Worm (Caenorhabditis elegans) whole organism, L2 larva: Measurements from ENCODE around the gene F15B10.3.
"Not testable (repeated sequence)": the region's sequence is repeated elsewhere in the genome, so short reads cannot be mapped to it uniquely, and the experiment has no call there.

Source experiments
- C34F6.9 ChIP-seq: fragments of 150-350 bp; optimal IDR thresholded peaks from 2 replicates; lab custom pipeline; 2014; ENCODE audit warnings: missing biosample characterization, missing genetic modification characterization
- F13H6.1 ChIP-seq: sonication (generic microtip); optimal IDR thresholded peaks from 2 replicates; lab custom pipeline; 2016; ENCODE audit warnings: missing genetic modification characterization, missing compliant biosample characterization
- alr-1 ChIP-seq: fragments of 150-350 bp; optimal IDR thresholded peaks from 2 replicates; lab custom pipeline; 2014; ENCODE audit warnings: missing biosample characterization, missing genetic modification characterization
- aly-2 ChIP-seq: fragments of 150-350 bp; optimal IDR thresholded peaks from 2 replicates; lab custom pipeline; 2014; ENCODE audit warnings: missing biosample characterization, missing genetic modification characterization
- blmp-1 ChIP-seq: sonication (generic microtip); optimal IDR thresholded peaks from 2 replicates; lab custom pipeline; 2017; ENCODE audit warnings: missing genetic modification characterization, mild to moderate bottlenecking, missing compliant biosample characterization, antibody characterized with exemption, moderate library complexity; ENCODE audit not compliant: insufficient read depth
- ceh-16 ChIP-seq: fragments of 150-350 bp; optimal IDR thresholded peaks from 2 replicates; lab custom pipeline; 2014; ENCODE audit warnings: missing biosample characterization, missing genetic modification characterization
- ceh-82 ChIP-seq: fragments of 150-350 bp; optimal IDR thresholded peaks from 2 replicates; lab custom pipeline; 2014; ENCODE audit warnings: missing biosample characterization, missing genetic modification characterization
- crh-2 ChIP-seq: sonication (generic microtip); optimal IDR thresholded peaks from 2 replicates; lab custom pipeline; 2017; ENCODE audit warnings: missing biosample characterization, missing genetic modification characterization
- elt-1 ChIP-seq: fragments of 150-350 bp; optimal IDR thresholded peaks from 2 replicates; lab custom pipeline; 2014; ENCODE audit warnings: missing biosample characterization, missing genetic modification characterization
- elt-3 ChIP-seq: sonication (generic microtip); optimal IDR thresholded peaks from 2 replicates; lab custom pipeline; 2017; ENCODE audit warnings: missing biosample characterization, missing genetic modification characterization
- fos-1 ChIP-seq: fragments of 150-350 bp; optimal IDR thresholded peaks from 2 replicates; lab custom pipeline; 2014; ENCODE audit warnings: missing biosample characterization, missing genetic modification characterization
- lin-39 ChIP-seq: fragments of 150-350 bp; optimal IDR thresholded peaks from 2 replicates; lab custom pipeline; 2014; ENCODE audit warnings: missing biosample characterization, missing genetic modification reagents, missing genetic modification characterization
- lsy-2 ChIP-seq, 2 experiments: fragments of 150-350 bp in 1 of 2; sonication (generic microtip) in 1 of 2; optimal IDR thresholded peaks; 2 replicates each; lab custom pipeline; 2014 to 2017; ENCODE audit warnings: missing biosample characterization in 2 of 2, missing genetic modification characterization in 2 of 2
- mab-5 ChIP-seq: fragments of 150-350 bp; optimal IDR thresholded peaks from 2 replicates; lab custom pipeline; 2014; ENCODE audit warnings: missing biosample characterization, missing genetic modification characterization
- mbf-1 ChIP-seq: sonication (generic microtip); optimal IDR thresholded peaks from 2 replicates; lab custom pipeline; 2017; ENCODE audit warnings: missing biosample characterization, missing genetic modification characterization
- mdl-1 ChIP-seq, 2 experiments: fragments of 150-350 bp in 1 of 2; sonication (generic microtip) in 1 of 2; optimal IDR thresholded peaks; 2 replicates each; lab custom pipeline; 2017; ENCODE audit warnings: missing biosample characterization in 2 of 2, missing genetic modification characterization in 2 of 2
- nhr-10 ChIP-seq: sonication (generic microtip); optimal IDR thresholded peaks from 2 replicates; lab custom pipeline; 2017; ENCODE audit warnings: missing biosample characterization, missing genetic modification characterization
- nhr-11 ChIP-seq: fragments of 150-350 bp; optimal IDR thresholded peaks from 2 replicates; lab custom pipeline; 2014; ENCODE audit warnings: missing biosample characterization, missing genetic modification characterization
- nhr-12 ChIP-seq: fragments of 150-350 bp; optimal IDR thresholded peaks from 2 replicates; lab custom pipeline; 2014; ENCODE audit warnings: missing biosample characterization, missing genetic modification characterization
- nhr-129 ChIP-seq: fragments of 150-350 bp; optimal IDR thresholded peaks from 2 replicates; lab custom pipeline; 2014; ENCODE audit warnings: missing biosample characterization, missing genetic modification characterization
- nhr-21 ChIP-seq: fragments of 150-350 bp; optimal IDR thresholded peaks from 2 replicates; lab custom pipeline; 2014; ENCODE audit warnings: missing biosample characterization, missing genetic modification characterization
- nhr-23 ChIP-seq: fragments of 150-350 bp; optimal IDR thresholded peaks from 2 replicates; lab custom pipeline; 2014; ENCODE audit warnings: missing biosample characterization, missing genetic modification reagents, missing genetic modification characterization
- nhr-237 ChIP-seq: fragments of 150-350 bp; optimal IDR thresholded peaks from 2 replicates; lab custom pipeline; 2014; ENCODE audit warnings: missing biosample characterization, missing genetic modification characterization
- nhr-25 ChIP-seq: fragments of 150-350 bp; sonication (generic microtip); optimal IDR thresholded peaks from 3 replicates; lab custom pipeline; 2014; ENCODE audit warnings: missing biosample characterization, missing genetic modification characterization
- nhr-6 ChIP-seq: fragments of 150-350 bp; optimal IDR thresholded peaks from 2 replicates; lab custom pipeline; 2014; ENCODE audit warnings: missing biosample characterization, missing genetic modification characterization
- nhr-77 ChIP-seq: fragments of 150-350 bp; optimal IDR thresholded peaks from 2 replicates; lab custom pipeline; 2014; ENCODE audit warnings: missing biosample characterization, missing genetic modification characterization
- peb-1 ChIP-seq: fragments of 150-350 bp; optimal IDR thresholded peaks from 2 replicates; lab custom pipeline; 2014; ENCODE audit warnings: missing biosample characterization, missing genetic modification characterization
- skn-1 ChIP-seq: sonication (generic microtip); optimal IDR thresholded peaks from 2 replicates; lab custom pipeline; 2017; ENCODE audit warnings: missing biosample characterization, missing genetic modification characterization
- sma-3 ChIP-seq: sonication (generic microtip); optimal IDR thresholded peaks from 2 replicates; lab custom pipeline; 2016; ENCODE audit warnings: missing genetic modification reagents, missing genetic modification characterization, missing compliant biosample characterization
- sma-9 ChIP-seq, 2 experiments: fragments of 150-350 bp in 1 of 2; sonication (generic microtip) in 1 of 2; optimal IDR thresholded peaks; 2 replicates each; lab custom pipeline; 2014 to 2016; ENCODE audit warnings: missing genetic modification characterization in 2 of 2, mild to moderate bottlenecking in 1 of 2, missing biosample characterization in 1 of 2, missing compliant biosample characterization in 1 of 2, missing genetic modification reagents in 1 of 2, moderate library complexity in 1 of 2
- snpc-4 ChIP-seq: fragments of 150-350 bp; optimal IDR thresholded peaks from 2 replicates; lab custom pipeline; 2014; ENCODE audit warnings: missing biosample characterization, missing genetic modification characterization
- unc-39 ChIP-seq: fragments of 150-350 bp; optimal IDR thresholded peaks from 2 replicates; lab custom pipeline; 2014; ENCODE audit warnings: missing biosample characterization, missing genetic modification characterization
- unc-55 ChIP-seq: fragments of 150-350 bp; sonication (generic microtip); optimal IDR thresholded peaks from 3 replicates; lab custom pipeline; 2014; ENCODE audit warnings: missing biosample characterization, missing genetic modification reagents, missing genetic modification characterization
- unc-62 ChIP-seq: fragments of 150-350 bp; optimal IDR thresholded peaks from 2 replicates; lab custom pipeline; 2014; ENCODE audit warnings: missing biosample characterization, missing genetic modification reagents, missing genetic modification characterization
- zag-1 ChIP-seq: fragments of 150-350 bp; optimal IDR thresholded peaks from 2 replicates; lab custom pipeline; 2014; ENCODE audit warnings: missing biosample characterization, missing genetic modification characterization
- ztf-11 ChIP-seq: sonication (generic microtip); optimal IDR thresholded peaks from 2 replicates; lab custom pipeline; 2017; ENCODE audit warnings: missing biosample characterization, missing genetic modification characterization
- ztf-4 ChIP-seq: fragments of 150-350 bp; optimal IDR thresholded peaks from 2 replicates; lab custom pipeline; 2014; ENCODE audit warnings: missing biosample characterization, missing genetic modification characterization

The F15B10.3 gene

ce11 chrIV:6597918-6598317, 4.6 kb upstream of the F15B10.3 start, which contains the start of gene nspb-4:
Gene nspb-4, plus strand, starts transcription at chrIV:6598218.
- not testable (repeated sequence) for TF ChIP-seq nhr-25 (tag; lab: Kevin White, UChicago); unc-39; lsy-2 (tag; optimal IDR thresholded peaks at IDR 0.05; lab: Kevin White, UChicago)

DNA sequence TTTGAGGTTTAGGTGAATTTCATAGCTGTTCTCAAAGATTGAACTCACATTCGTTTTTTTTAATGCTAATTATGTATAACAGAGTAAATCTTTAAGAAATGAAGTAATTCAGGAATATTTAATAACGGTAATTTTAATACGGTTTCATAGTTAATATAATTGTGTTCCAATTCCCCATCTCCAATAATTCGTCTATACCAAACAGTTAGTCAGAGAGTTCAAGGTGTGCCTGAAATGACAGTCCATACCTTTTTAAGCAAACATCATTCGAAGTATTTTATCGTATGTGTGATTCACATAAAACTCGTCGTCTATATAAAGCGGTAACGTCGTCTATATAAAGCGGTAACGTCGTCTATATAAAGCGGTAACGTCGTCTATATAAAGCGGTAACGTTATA, 3.7 kb upstream of the F15B10.3 start, which contains the start of gene nspb-5:
TSS of gene nspb-5 (plus strand) at position 301 of the 400 bp plus-strand sequence.
- not testable (repeated sequence) for TF ChIP-seq mbf-1 (tag; lab: Kevin White, UChicago); unc-62 (GFP tag; lab: Kevin White, UChicago); sma-3 (GFP tag; lab: Kevin White, UChicago)

ce11 chrIV:6599447-6599846, 3.0 kb upstream of the F15B10.3 start, which contains the start of gene F38A5.8:
Gene F38A5.8, plus strand, starts transcription at chrIV:6599747.
- TF ChIP-seq elt-1 (no peak), nhr-21 (tag; lab: Kevin White, UChicago) (no peak), zag-1 (tag; lab: Kevin White, UChicago) (no peak), nhr-25 (tag; lab: Kevin White, UChicago) (no peak), F13H6.1 (no peak), mbf-1 (tag; lab: Kevin White, UChicago) (no peak), mab-5 (no peak)

DNA sequence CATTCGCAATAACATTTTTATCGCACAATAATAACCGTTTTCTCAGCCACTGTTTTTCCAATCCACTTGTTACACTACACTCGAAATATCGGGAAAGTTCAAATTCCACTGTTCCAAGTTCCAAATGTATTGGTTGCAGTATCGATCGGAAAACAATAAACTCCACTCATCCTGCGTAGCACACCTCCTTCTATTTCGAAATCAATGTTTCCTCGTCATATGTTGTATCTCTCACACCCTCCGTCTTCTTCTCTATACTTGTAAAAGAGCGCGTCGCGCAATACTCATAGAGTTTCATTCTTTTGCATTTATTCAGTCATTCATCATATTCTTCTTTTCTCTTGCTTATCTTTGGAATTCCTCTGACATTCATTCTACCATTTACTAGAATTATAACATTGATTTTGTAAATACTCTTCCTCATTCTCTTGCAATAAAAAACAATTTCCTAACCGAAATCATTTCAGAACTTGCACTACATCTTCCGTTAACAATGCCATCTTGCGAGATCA, 1.2 kb upstream of the F15B10.3 start, which contains the start of gene sup-36:
TSS of gene sup-36 (plus strand) at position 462 of the 512 bp plus-strand sequence.
- no peak for TF ChIP-seq ztf-11 (tag; lab: Kevin White, UChicago)
- peak; percentile 12 for TF ChIP-seq crh-2 (tag; lab: Kevin White, UChicago)
- peak; percentile 18 for TF ChIP-seq sma-9 (GFP tag; optimal IDR thresholded peaks at IDR 0.05; lab: Kevin White, UChicago)
- no peak for TF ChIP-seq sma-9 (tag; optimal IDR thresholded peaks at IDR 0.05; lab: Kevin White, UChicago)
- peak; percentile 74 for TF ChIP-seq unc-55 (GFP tag; lab: Kevin White, UChicago)
- no peak for TF ChIP-seq nhr-23 (tag; lab: Kevin White, UChicago)
- no peak for TF ChIP-seq snpc-4 (tag; lab: Kevin White, UChicago)
- TF ChIP-seq lin-39 (tag; lab: Kevin White, UChicago) = no peak
- TF ChIP-seq ztf-4 = no peak
- no peak for TF ChIP-seq sma-3 (GFP tag; lab: Kevin White, UChicago)
- TF ChIP-seq aly-2 (tag; lab: Kevin White, UChicago) = no peak
- TF ChIP-seq alr-1 (tag; lab: Kevin White, UChicago) = no peak
- peak; percentile 62 for TF ChIP-seq nhr-129 (tag; lab: Kevin White, UChicago)
- TF ChIP-seq fos-1 (tag; lab: Kevin White, UChicago) = peak; percentile 47
- TF ChIP-seq C34F6.9 = peak; percentile 51
- no peak for TF ChIP-seq skn-1 (tag; lab: Kevin White, UChicago)

- TF ChIP-seq nhr-11 (tag; lab: Kevin White, UChicago) = no peak
- no peak for TF ChIP-seq blmp-1
- no peak for TF ChIP-seq unc-39
- TF ChIP-seq ceh-16 (tag; lab: Kevin White, UChicago) = no peak
- peak; percentile 15 for TF ChIP-seq sma-9 (GFP tag; optimal IDR thresholded peaks at IDR 0.05; lab: Kevin White, UChicago)
- TF ChIP-seq sma-9 (tag; optimal IDR thresholded peaks at IDR 0.05; lab: Kevin White, UChicago) = no peak
Measured at ce11 chrIV:6603549-6603948, 1.1 kb downstream of the F15B10.3 start.

DNA sequence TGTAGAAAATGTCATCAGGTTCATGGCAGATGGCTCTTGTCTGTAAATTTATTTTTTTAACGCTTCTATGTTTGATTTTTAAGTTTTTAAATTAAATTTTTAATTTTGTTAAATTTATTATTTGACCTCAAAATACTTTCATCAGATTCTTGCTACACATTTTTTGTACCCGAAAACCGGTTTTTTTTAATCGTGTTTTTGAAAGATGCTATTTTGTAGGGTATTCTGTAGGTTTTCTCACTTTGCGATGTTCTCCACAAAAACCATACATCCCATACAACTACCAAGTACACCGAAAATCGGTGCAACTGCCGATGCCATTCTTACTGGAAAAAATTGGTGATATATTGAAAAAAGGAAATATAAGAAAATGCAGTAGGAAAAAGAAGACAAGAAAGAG, 3.4 kb downstream of the F15B10.3 start, which contains the start of gene nstp-2:
TSS of gene nstp-2 (minus strand) at position 326 of the 400 bp plus-strand sequence.
- TF ChIP-seq nhr-25 (tag; lab: Kevin White, UChicago) = no peak
- TF ChIP-seq C34F6.9 = no peak
- TF ChIP-seq nhr-23 (tag; lab: Kevin White, UChicago) = no peak
- no peak for TF ChIP-seq skn-1 (tag; lab: Kevin White, UChicago)
- TF ChIP-seq nhr-237 (tag; lab: Kevin White, UChicago) = no peak
- no peak for TF ChIP-seq lsy-2 (tag; optimal IDR thresholded peaks at IDR 0.05; lab: Kevin White, UChicago)
- no peak for TF ChIP-seq nhr-12 (tag; lab: Kevin White, UChicago)
- TF ChIP-seq lin-39 (tag; lab: Kevin White, UChicago) = no peak
- TF ChIP-seq elt-3 = no peak
- no peak for TF ChIP-seq crh-2 (tag; lab: Kevin White, UChicago)
- TF ChIP-seq nhr-77 = no peak
- no peak for TF ChIP-seq unc-39
- TF ChIP-seq mdl-1 (tag; optimal IDR thresholded peaks at IDR 0.05; lab: Kevin White, UChicago) = no peak
- no peak for TF ChIP-seq peb-1 (tag; lab: Kevin White, UChicago)
- no peak for TF ChIP-seq nhr-10
- no peak for TF ChIP-seq unc-55 (GFP tag; lab: Kevin White, UChicago)
- no peak for TF ChIP-seq ztf-4
- no peak for TF ChIP-seq fos-1 (tag; lab: Kevin White, UChicago)
- no peak for TF ChIP-seq ceh-82
- TF ChIP-seq nhr-6 (tag; lab: Kevin White, UChicago) = no peak
